Worm (Caenorhabditis elegans): ENCODE data around the gene fbxa-72.

The fbxa-72 gene

DNA sequence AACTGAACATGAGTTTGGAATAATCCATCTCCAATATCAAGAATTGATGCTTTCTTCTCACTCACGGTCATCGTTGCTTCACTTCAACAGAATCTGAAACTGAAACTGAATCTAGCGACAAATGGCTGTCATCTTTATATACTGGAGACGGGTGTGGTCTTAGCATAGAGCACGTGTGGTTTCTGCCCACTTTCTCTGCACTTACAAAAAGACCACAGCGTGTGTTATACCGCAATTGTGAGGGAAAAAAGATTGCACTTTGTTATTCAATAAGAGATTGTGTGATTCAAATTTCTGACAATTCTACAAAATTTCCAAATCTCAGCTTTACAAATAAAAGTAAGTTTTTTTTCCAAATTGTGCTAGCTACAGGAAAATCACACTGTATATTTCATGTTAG, 30.4 kb downstream of the fbxa-72 start, which contains the start of gene F48G7.12:
F48G7.12 (minus strand) TSS at position 101 of the 400 bp plus-strand sequence.
- TF ChIP-seq ceh-28 (tag; optimal IDR thresholded peaks at IDR 0.05) = no peak
- no peak for TF ChIP-seq zag-1 (tag; optimal IDR thresholded peaks at IDR 0.05)
- TF ChIP-seq lir-3 (tag; optimal IDR thresholded peaks at IDR 0.05) = no peak
- TF ChIP-seq nhr-237 (tag; optimal IDR thresholded peaks at IDR 0.05) = no peak

DNA sequence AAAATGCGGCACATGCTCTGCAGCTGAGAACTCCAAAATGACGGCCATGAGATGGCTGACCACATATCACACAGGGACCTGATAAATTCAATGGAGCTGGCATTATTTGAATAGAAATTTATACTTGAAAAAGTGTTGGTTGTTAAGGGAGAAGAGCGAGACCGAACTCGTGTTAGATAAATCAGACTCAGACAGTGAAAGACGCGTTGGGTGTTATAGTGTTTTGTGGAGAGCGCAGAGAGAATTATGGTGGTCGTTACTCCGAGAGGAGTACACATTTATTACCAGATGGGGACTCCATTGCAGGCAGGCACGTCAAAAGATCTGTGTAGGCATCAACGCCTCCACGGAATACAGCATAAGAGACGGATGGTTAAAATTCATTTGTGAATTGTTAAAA, 33.8 kb downstream of the fbxa-72 start, which contains the start of gene nhr-190:
nhr-190 (minus strand) TSS at position 175 of the 400 bp plus-strand sequence.
- TF ChIP-seq egl-27 (tag; optimal IDR thresholded peaks at IDR 0.05) (no peak), Y75B8A.6 (GFP tag; IDR thresholded peaks at IDR 0.05) (no peak), hif-1 (tag; optimal IDR thresholded peaks at IDR 0.05) (no peak), fkh-10 (GFP tag; optimal IDR thresholded peaks at IDR 0.05) (no peak), lin-39 (tag; optimal IDR thresholded peaks at IDR 0.05) (no peak), T20F7.1 (GFP tag; optimal IDR thresholded peaks at IDR 0.05) (no peak), dve-1 (tag; optimal IDR thresholded peaks at IDR 0.05; ENCODE audit: insufficient read depth) (no peak), zfp-2 (tag; optimal IDR thresholded peaks at IDR 0.05) (no peak), dpl-1 (GFP tag; optimal IDR thresholded peaks at IDR 0.05) (no peak), arid-1 (GFP tag; conservative IDR thresholded peaks at IDR 0.05) (no peak), hlh-30 (tag; optimal IDR thresholded peaks at IDR 0.05; ENCODE audit: insufficient read depth) (peak; percentile 58), aha-1 (tag) (no peak), hmg-1.1 (GFP tag; IDR thresholded peaks at IDR 0.05) (0 out of 2 replicates have a peak, but pooled peaks have one; percentile 39), daf-8 (GFP tag; IDR thresholded peaks at IDR 0.05) (no peak), Y5F2A.4 (GFP tag; optimal IDR thresholded peaks at IDR 0.05) (no peak), zfp-3 (GFP tag; conservative IDR thresholded peaks at IDR 0.05) (no peak), ZK337.2 (GFP tag; IDR thresholded peaks at IDR 0.05) (no peak), F10B5.3 (tag; optimal IDR thresholded peaks at IDR 0.05) (no peak), ces-1 (GFP tag; optimal IDR thresholded peaks at IDR 0.05) (no peak), snpc-4 (tag; optimal IDR thresholded peaks at IDR 0.05) (no peak), F49E8.2 (tag; optimal IDR thresholded peaks at IDR 0.05; ENCODE audit: borderline replicate concordance) (no peak), nhr-41 (GFP tag; IDR thresholded peaks at IDR 0.05) (no peak), lin-38 (GFP tag; IDR thresholded peaks at IDR 0.05) (no peak), lim-7 (GFP tag; IDR thresholded peaks at IDR 0.05) (0 out of 2 replicates have a peak, but pooled peaks have one; percentile 3)

DNA sequence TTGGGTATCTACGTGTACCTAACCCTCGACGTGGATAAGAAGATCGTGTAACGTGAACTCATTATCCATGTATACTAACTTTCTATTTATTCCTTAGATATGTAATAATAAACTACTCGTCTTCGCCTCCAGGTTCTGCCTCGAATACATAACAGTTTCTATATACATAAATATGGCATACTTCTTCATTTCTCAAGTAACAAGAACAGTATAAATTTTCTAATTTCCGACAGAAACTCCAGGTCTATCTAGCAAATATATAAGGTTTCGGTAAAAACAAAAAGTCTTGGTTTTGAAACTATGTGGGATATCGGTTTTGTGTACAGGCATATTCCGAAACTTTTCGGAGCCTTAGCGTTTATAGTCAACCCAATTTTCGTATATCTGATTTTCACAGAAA, 38.2 kb downstream of the fbxa-72 start, which contains the start of gene srj-37:
srj-37 (plus strand) TSS at position 301 of the 400 bp plus-strand sequence.
- TF ChIP-seq lin-13 (GFP tag; optimal IDR thresholded peaks at IDR 0.05) (no peak), dmd-6 (GFP tag; IDR thresholded peaks at IDR 0.05) (no peak), mdl-1 (tag; optimal IDR thresholded peaks at IDR 0.05) (no peak), hmg-1.1 (GFP tag; IDR thresholded peaks at IDR 0.05) (no peak), arid-1 (GFP tag; conservative IDR thresholded peaks at IDR 0.05) (no peak), hif-1 (tag; optimal IDR thresholded peaks at IDR 0.05) (no peak), lin-15B (tag; optimal IDR thresholded peaks at IDR 0.05) (no peak), nhr-10 (tag; optimal IDR thresholded peaks at IDR 0.05) (no peak), dmd-9 (GFP tag; IDR thresholded peaks at IDR 0.05) (no peak), daf-8 (GFP tag; IDR thresholded peaks at IDR 0.05) (no peak)

DNA sequence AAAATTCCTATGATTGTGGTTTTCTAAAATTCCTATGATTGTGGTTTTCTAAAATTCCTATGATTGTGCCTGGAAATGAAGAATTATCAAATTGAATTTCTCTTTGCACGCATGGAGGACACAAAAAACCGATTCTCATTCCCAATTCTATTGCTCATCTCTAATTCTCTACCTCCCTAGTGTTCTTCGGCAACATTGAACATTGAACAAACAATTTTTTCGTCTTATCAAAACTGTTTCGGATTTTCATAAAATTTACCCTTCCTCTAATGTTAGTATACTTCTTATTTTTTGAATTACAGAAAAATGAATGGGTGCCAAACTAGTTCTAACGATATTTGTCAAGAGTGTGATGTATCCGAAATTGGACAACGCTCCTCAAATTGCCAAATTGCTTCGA, 40.3 kb downstream of the fbxa-72 start, which contains the start of gene pals-31:
pals-31 (plus strand) TSS at position 301 of the 400 bp plus-strand sequence.
- TF ChIP-seq nhr-10 (tag; optimal IDR thresholded peaks at IDR 0.05) (no peak), sdz-12 (GFP tag; optimal IDR thresholded peaks at IDR 0.05) (no peak), php-3 (GFP tag; IDR thresholded peaks at IDR 0.05) (no peak), lin-29 (GFP tag; IDR thresholded peaks at IDR 0.05) (no peak), dmd-8 (GFP tag; IDR thresholded peaks at IDR 0.05) (no peak), duxl-1 (tag; optimal IDR thresholded peaks at IDR 0.05; ENCODE audit: poor library complexity) (no peak), hlh-30 (tag; optimal IDR thresholded peaks at IDR 0.05; ENCODE audit: insufficient read depth) (no peak), egl-27 (tag; optimal IDR thresholded peaks at IDR 0.05) (no peak)
